Worm (Caenorhabditis elegans): ENCODE results near the gene F36D4.1.

DNA sequence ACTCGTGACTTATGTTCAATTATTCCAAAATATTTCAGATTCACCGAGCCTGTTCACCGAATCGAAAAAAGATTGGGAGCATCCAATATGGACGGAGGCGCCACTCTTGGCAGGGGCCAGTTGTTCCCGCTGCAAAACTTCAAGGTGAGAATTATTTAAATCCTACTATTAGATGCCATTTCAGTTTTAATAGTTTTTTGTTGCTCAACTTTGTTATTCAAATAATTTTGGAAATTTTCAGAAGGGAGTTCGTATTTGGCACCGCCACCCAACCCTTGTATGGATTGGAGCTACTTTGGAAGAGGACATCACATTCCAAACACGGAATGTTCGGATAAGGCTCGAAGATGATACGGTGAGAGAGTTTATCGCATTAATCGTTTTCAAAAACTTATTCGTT lies 30.6 kb upstream of the F36D4.1 start, which contains the start of gene hum-2:
- no peak for TF ChIP-seq W03F9.2 (tag; optimal IDR thresholded peaks at IDR 0.05)
- TF ChIP-seq him-1 (tag; optimal IDR thresholded peaks at IDR 0.05), result no peak
- TF ChIP-seq dao-5 (tag; optimal IDR thresholded peaks at IDR 0.05), result no peak
